Worm (Caenorhabditis elegans) whole organism, L1 larva: ENCODE measurements around the gene Y37E11AL.12.

Source experiments
- efl-1 ChIP-seq, 4 experiments: fragments of 150-350 bp; optimal IDR thresholded peaks in 3 of 4; peaks in 1 of 4; 1 replicate in 1 of 4; 2 replicates in 3 of 4; lab custom pipeline; 2014; ENCODE audit warnings: missing biosample characterization in 2 of 4, missing genetic modification characterization in 2 of 4, missing genetic modification reagents in 2 of 4
- fkh-8 ChIP-seq: sonication (generic microtip); optimal IDR thresholded peaks from 2 replicates; lab custom pipeline; 2016; ENCODE audit warnings: mild to moderate bottlenecking, missing genetic modification characterization, missing compliant biosample characterization
- nhr-76 ChIP-seq: sonication (generic microtip); optimal IDR thresholded peaks from 2 replicates; lab custom pipeline; 2017; ENCODE audit warnings: missing biosample characterization, missing genetic modification characterization
- snpc-4 ChIP-seq: fragments of 150-350 bp; optimal IDR thresholded peaks from 2 replicates; lab custom pipeline; 2014; ENCODE audit warnings: missing biosample characterization, missing genetic modification characterization
- unc-86 ChIP-seq: sonication (generic microtip); optimal IDR thresholded peaks from 2 replicates; lab custom pipeline; 2016; ENCODE audit warnings: missing genetic modification characterization, missing compliant biosample characterization
- zag-1 ChIP-seq: fragments of 150-350 bp; optimal IDR thresholded peaks from 2 replicates; lab custom pipeline; 2014; ENCODE audit warnings: missing biosample characterization, missing genetic modification characterization
- ztf-11 ChIP-seq, 2 experiments: sonication (generic microtip); optimal IDR thresholded peaks; 2 replicates each; lab custom pipeline; 2016 to 2017; ENCODE audit warnings: missing genetic modification characterization in 2 of 2, missing biosample characterization in 1 of 2, missing compliant biosample characterization in 1 of 2

DNA sequence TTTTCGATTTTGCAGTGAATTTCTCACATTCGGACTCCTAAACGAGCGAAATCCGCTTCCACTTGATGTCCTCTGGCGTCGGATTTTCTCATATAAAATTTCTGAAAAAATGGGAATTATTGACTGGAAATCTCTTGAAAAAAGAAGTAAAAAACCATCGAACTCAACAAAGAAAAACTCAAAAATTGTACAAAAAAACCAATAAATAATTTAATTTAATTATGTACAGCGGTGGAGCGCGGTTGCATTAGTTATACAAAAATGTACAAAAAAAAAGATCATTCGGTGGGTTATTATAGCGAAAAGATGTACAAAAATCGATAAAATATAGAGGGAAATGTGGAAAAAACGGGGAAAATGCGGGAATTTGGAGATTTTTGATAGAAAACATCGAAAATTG lies 20.9 kb upstream of the Y37E11AL.12 start, which contains the start of gene Y37E11AM.4:
- TF ChIP-seq ztf-11 (tag; optimal IDR thresholded peaks at IDR 0.05; lab: Kevin White, UChicago): no peak
- TF ChIP-seq nhr-76 (tag; lab: Kevin White, UChicago): no peak
- TF ChIP-seq snpc-4: no peak
- TF ChIP-seq unc-86 (tag; lab: Kevin White, UChicago): no peak
- TF ChIP-seq efl-1 (optimal IDR thresholded peaks at IDR 0.05; lab: Kevin White, UChicago): no peak
- TF ChIP-seq efl-1 (GFP tag; optimal IDR thresholded peaks at IDR 0.05 in 1 of 2; lab: Kevin White, UChicago): no peak
- no peak for TF ChIP-seq zag-1
- TF ChIP-seq fkh-8 (tag; lab: Kevin White, UChicago): no peak
